Fruit fly (Drosophila melanogaster) whole organism, embryonic: ENCODE results near the gene msn.
A peak's percentile ranks its signal among the peaks of the same experiment; 100 is the strongest.

Experiments
- Antp ChIP-seq: fragments of 200-800 bp; sonication (Bioruptor generic); optimal IDR thresholded peaks from 3 replicates; lab custom pipeline; 2016; ENCODE audit warnings: missing biosample characterization, missing genetic modification characterization
- CG10366 ChIP-seq: fragments of 200-800 bp; sonication (Bioruptor generic); IDR thresholded peaks from 2 replicates; pipeline ENCODE4 v1.3.6; 2022; ENCODE audit warnings: missing biosample characterization, missing genetic modification characterization
- CG10462 ChIP-seq: fragments of 200-800 bp; sonication (Bioruptor generic); optimal IDR thresholded peaks from 2 replicates; lab custom pipeline; 2016; ENCODE audit warnings: missing biosample characterization, missing genetic modification characterization
- CG14014 ChIP-seq: fragments of 200-800 bp; sonication (Bioruptor generic); IDR thresholded peaks from 2 replicates; pipeline ENCODE4 v1.3.6; 2022; ENCODE audit warnings: missing biosample characterization, missing genetic modification characterization
- CG15011 ChIP-seq: fragments of 200-800 bp; sonication (Bioruptor generic); optimal IDR thresholded peaks from 3 replicates; lab custom pipeline; 2018; ENCODE audit warnings: missing biosample characterization, mild to moderate bottlenecking, missing genetic modification characterization
- CG15601 ChIP-seq: fragments of 200-800 bp; sonication (Bioruptor generic); optimal IDR thresholded peaks from 3 replicates; lab custom pipeline; 2019; ENCODE audit warnings: missing biosample characterization, mild to moderate bottlenecking, missing genetic modification characterization, moderate library complexity
- CG1602 ChIP-seq: fragments of 200-800 bp; sonication (Bioruptor generic); optimal IDR thresholded peaks from 3 replicates; lab custom pipeline; 2016; ENCODE audit warnings: missing biosample characterization, missing genetic modification characterization
- CG17361 ChIP-seq: fragments of 200-800 bp; sonication (Bioruptor generic); IDR thresholded peaks from 3 replicates; pipeline ENCODE4 v1.3.6; 2022; ENCODE audit warnings: missing biosample characterization, missing genetic modification characterization
- CG17612 ChIP-seq: fragments of 200-800 bp; sonication (Bioruptor generic); IDR thresholded peaks from 2 replicates; pipeline ENCODE4 v1.3.6; 2022; ENCODE audit warnings: missing biosample characterization, missing genetic modification characterization
- CG17829 ChIP-seq: fragments of 200-800 bp; optimal IDR thresholded peaks from 2 replicates; lab custom pipeline; 2019; ENCODE audit warnings: missing biosample characterization, mild to moderate bottlenecking, missing genetic modification characterization, moderate library complexity
- CG3726 ChIP-seq: fragments of 200-800 bp; sonication (Bioruptor generic); IDR thresholded peaks from 3 replicates; pipeline ENCODE4, ENCODE4 v1.3.6; 2022; ENCODE audit warnings: missing biosample characterization, missing genetic modification characterization
- CG5245 ChIP-seq: fragments of 200-800 bp; sonication (Bioruptor generic); optimal IDR thresholded peaks from 3 replicates; lab custom pipeline; 2016; ENCODE audit warnings: missing biosample characterization, missing genetic modification characterization
- CG6272 ChIP-seq: fragments of 200-800 bp; sonication (Bioruptor generic); IDR thresholded peaks from 2 replicates; pipeline ENCODE4 v1.3.6; 2022; ENCODE audit warnings: missing biosample characterization, missing genetic modification characterization
- CG7556 ChIP-seq: fragments of 200-800 bp; sonication (Bioruptor generic); optimal IDR thresholded peaks from 2 replicates; lab custom pipeline; 2017; ENCODE audit warnings: missing biosample characterization, mild to moderate bottlenecking, missing genetic modification characterization
- CG7839 ChIP-seq: fragments of 200-800 bp; sonication (Bioruptor generic); optimal IDR thresholded peaks from 3 replicates; lab custom pipeline; 2018; ENCODE audit warnings: missing biosample characterization, mild to moderate bottlenecking, missing genetic modification characterization, moderate library complexity
- CG8765 ChIP-seq: fragments of 200-800 bp; sonication (Bioruptor generic); IDR thresholded peaks from 2 replicates; pipeline ENCODE4 v1.3.6; 2022; ENCODE audit warnings: missing biosample characterization, missing genetic modification characterization
- CG9797 ChIP-seq: fragments of 200-800 bp; sonication (Bioruptor generic); optimal IDR thresholded peaks from 3 replicates; lab custom pipeline; 2018; ENCODE audit warnings: missing biosample characterization, mild to moderate bottlenecking, missing genetic modification characterization
- Dbx ChIP-seq: fragments of 200-800 bp; sonication (Bioruptor generic); IDR thresholded peaks from 3 replicates; pipeline ENCODE4 v1.3.6; 2022; ENCODE audit warnings: missing biosample characterization, missing genetic modification characterization
- Doc2 ChIP-seq: fragments of 200-800 bp; sonication (Bioruptor generic); IDR thresholded peaks from 2 replicates; pipeline ENCODE4 v1.3.6; 2022; ENCODE audit warnings: missing biosample characterization, missing genetic modification characterization
- GATAe ChIP-seq: fragments of 200-800 bp; sonication (Bioruptor generic); conservative IDR thresholded peaks from 2 replicates; pipeline ENCODE4 v1.3.6; 2022; ENCODE audit warnings: missing biosample characterization, missing genetic modification characterization
- Gsc ChIP-seq: fragments of 200-800 bp; sonication (Bioruptor generic); IDR thresholded peaks from 2 replicates; pipeline ENCODE4 v1.3.6; 2022; ENCODE audit warnings: missing biosample characterization, missing genetic modification characterization
- Kr ChIP-seq: fragments of 200-800 bp; sonication (Bioruptor generic); optimal IDR thresholded peaks from 2 replicates; lab custom pipeline; 2017; ENCODE audit warnings: missing biosample characterization, mild to moderate bottlenecking, missing genetic modification characterization
- Nf-YA ChIP-seq: fragments of 200-800 bp; sonication (Bioruptor generic); IDR thresholded peaks from 2 replicates; pipeline ENCODE4 v1.3.6; 2022; ENCODE audit warnings: missing biosample characterization, missing genetic modification characterization
- Nf-YB ChIP-seq: fragments of 200-800 bp; sonication (Bioruptor generic); optimal IDR thresholded peaks from 3 replicates; lab custom pipeline; 2019; ENCODE audit warnings: missing biosample characterization, mild to moderate bottlenecking, missing genetic modification characterization, moderate library complexity
- Opbp ChIP-seq: fragments of 200-800 bp; sonication (Bioruptor generic); IDR thresholded peaks from 3 replicates; pipeline ENCODE4 v1.3.6; 2022; ENCODE audit warnings: missing biosample characterization, missing genetic modification characterization; ENCODE audit not compliant: partially characterized antibody
- Spps ChIP-seq: fragments of 200-800 bp; sonication (Bioruptor generic); optimal IDR thresholded peaks from 2 replicates; lab custom pipeline; 2018; ENCODE audit warnings: missing biosample characterization, mild to moderate bottlenecking, missing genetic modification characterization
- Xbp1 ChIP-seq: fragments of 200-800 bp; sonication (Bioruptor generic); optimal IDR thresholded peaks from 3 replicates; lab custom pipeline; 2016; ENCODE audit warnings: missing biosample characterization, mild to moderate bottlenecking, missing genetic modification characterization
- ab ChIP-seq: fragments of 200-800 bp; sonication (Bioruptor generic); optimal IDR thresholded peaks from 2 replicates; lab custom pipeline; 2016; ENCODE audit warnings: missing biosample characterization, missing genetic modification characterization
- abd-A ChIP-seq: fragments of 200-800 bp; sonication (Bioruptor generic); optimal IDR thresholded peaks from 3 replicates; lab custom pipeline; 2019; ENCODE audit warnings: missing biosample characterization, mild to moderate bottlenecking, missing genetic modification characterization, moderate library complexity
- bbx ChIP-seq: fragments of 200-800 bp; sonication (Bioruptor generic); IDR thresholded peaks from 2 replicates; pipeline ENCODE4 v1.3.6; 2022; ENCODE audit warnings: missing biosample characterization, missing genetic modification characterization; ENCODE audit not compliant: partially characterized antibody
- bigmax ChIP-seq: fragments of 200-800 bp; sonication (Bioruptor generic); optimal IDR thresholded peaks from 2 replicates; lab custom pipeline; 2018; ENCODE audit warnings: missing biosample characterization, mild to moderate bottlenecking, missing genetic modification characterization
- chif ChIP-seq, 2 experiments: fragments of 200-800 bp; sonication (Bioruptor generic); optimal IDR thresholded peaks; 3 replicates each; lab custom pipeline; 2016; ENCODE audit warnings: missing biosample characterization in 2 of 2, missing genetic modification characterization in 2 of 2
- crp ChIP-seq, 2 experiments: fragments of 200-800 bp; sonication (Bioruptor generic); optimal IDR thresholded peaks; 2 replicates in 1 of 2; 3 replicates in 1 of 2; lab custom pipeline; 2017; ENCODE audit warnings: missing biosample characterization in 2 of 2, missing genetic modification characterization in 2 of 2, mild to moderate bottlenecking in 1 of 2, moderate library complexity in 1 of 2
- disco-r ChIP-seq: fragments of 200-800 bp; sonication (Bioruptor generic); optimal IDR thresholded peaks from 2 replicates; lab custom pipeline; 2016; ENCODE audit warnings: missing biosample characterization, missing genetic modification characterization
- fu2 ChIP-seq: fragments of 200-800 bp; sonication (Bioruptor generic); optimal IDR thresholded peaks from 2 replicates; lab custom pipeline; 2016; ENCODE audit warnings: missing biosample characterization, missing genetic modification characterization
- grau ChIP-seq: fragments of 200-800 bp; optimal IDR thresholded peaks from 3 replicates; lab custom pipeline; 2019; ENCODE audit warnings: missing biosample characterization, mild to moderate bottlenecking, missing genetic modification characterization, moderate library complexity
- her ChIP-seq: fragments of 200-800 bp; sonication (Bioruptor generic); optimal IDR thresholded peaks from 2 replicates; lab custom pipeline; 2016; ENCODE audit warnings: missing biosample characterization, missing genetic modification characterization
- hth ChIP-seq: fragments of >200 bp; optimal IDR thresholded peaks from 2 replicates; lab custom pipeline; 2017; ENCODE audit warnings: inconsistent platforms
- ken ChIP-seq: fragments of 200-800 bp; sonication (Bioruptor generic); IDR thresholded peaks from 3 replicates; pipeline ENCODE4 v1.3.6; 2022; ENCODE audit warnings: missing biosample characterization, missing genetic modification characterization
- klu ChIP-seq: fragments of 200-800 bp; sonication (Bioruptor generic); IDR thresholded peaks from 2 replicates; pipeline ENCODE4 v1.3.6; 2022; ENCODE audit warnings: missing biosample characterization, missing genetic modification characterization
- kni ChIP-seq: fragments of 200-800 bp; sonication (Bioruptor generic); optimal IDR thresholded peaks from 3 replicates; lab custom pipeline; 2017; ENCODE audit warnings: mild to moderate bottlenecking, missing biosample characterization, missing genetic modification reagents, missing genetic modification characterization
- phol ChIP-seq: fragments of 200-800 bp; sonication (Bioruptor generic); optimal IDR thresholded peaks from 3 replicates; lab custom pipeline; 2018; ENCODE audit warnings: missing biosample characterization, mild to moderate bottlenecking, missing genetic modification characterization, moderate library complexity
- pum ChIP-seq: fragments of 200-800 bp; sonication (Bioruptor generic); optimal IDR thresholded peaks from 2 replicates; lab custom pipeline; 2016; ENCODE audit warnings: missing biosample characterization, missing genetic modification characterization
- slou ChIP-seq: fragments of 200-800 bp; sonication (Bioruptor generic); optimal IDR thresholded peaks from 3 replicates; lab custom pipeline; 2016; ENCODE audit warnings: missing biosample characterization, missing genetic modification characterization
- sna ChIP-seq: fragments of 200-800 bp; sonication (Bioruptor generic); IDR thresholded peaks from 2 replicates; pipeline ENCODE4 v1.3.6; 2022; ENCODE audit warnings: missing biosample characterization, missing genetic modification characterization; ENCODE audit not compliant: partially characterized antibody
- tna ChIP-seq: fragments of 200-800 bp; sonication (Bioruptor generic); IDR thresholded peaks from 2 replicates; pipeline ENCODE4 v1.3.6; 2022; ENCODE audit warnings: missing biosample characterization, missing genetic modification characterization; ENCODE audit not compliant: partially characterized antibody
- trh ChIP-seq: fragments of 200-800 bp; sonication (Bioruptor generic); optimal IDR thresholded peaks from 2 replicates; lab custom pipeline; 2016; ENCODE audit warnings: missing biosample characterization, missing genetic modification characterization
- wek ChIP-seq: fragments of 200-800 bp; sonication (Bioruptor generic); optimal IDR thresholded peaks from 3 replicates; lab custom pipeline; 2018; ENCODE audit warnings: missing biosample characterization, mild to moderate bottlenecking, missing genetic modification characterization, moderate library complexity
- z ChIP-seq: fragments of 200-800 bp; sonication (Bioruptor generic); IDR thresholded peaks from 3 replicates; pipeline ENCODE4 v1.3.6; 2022; ENCODE audit warnings: missing biosample characterization, missing genetic modification characterization
- zen ChIP-seq: fragments of 200-800 bp; sonication (Bioruptor generic); optimal IDR thresholded peaks from 3 replicates; lab custom pipeline; 2018; ENCODE audit warnings: missing biosample characterization, mild to moderate bottlenecking, missing genetic modification characterization, moderate library complexity

msn gene

DNA sequence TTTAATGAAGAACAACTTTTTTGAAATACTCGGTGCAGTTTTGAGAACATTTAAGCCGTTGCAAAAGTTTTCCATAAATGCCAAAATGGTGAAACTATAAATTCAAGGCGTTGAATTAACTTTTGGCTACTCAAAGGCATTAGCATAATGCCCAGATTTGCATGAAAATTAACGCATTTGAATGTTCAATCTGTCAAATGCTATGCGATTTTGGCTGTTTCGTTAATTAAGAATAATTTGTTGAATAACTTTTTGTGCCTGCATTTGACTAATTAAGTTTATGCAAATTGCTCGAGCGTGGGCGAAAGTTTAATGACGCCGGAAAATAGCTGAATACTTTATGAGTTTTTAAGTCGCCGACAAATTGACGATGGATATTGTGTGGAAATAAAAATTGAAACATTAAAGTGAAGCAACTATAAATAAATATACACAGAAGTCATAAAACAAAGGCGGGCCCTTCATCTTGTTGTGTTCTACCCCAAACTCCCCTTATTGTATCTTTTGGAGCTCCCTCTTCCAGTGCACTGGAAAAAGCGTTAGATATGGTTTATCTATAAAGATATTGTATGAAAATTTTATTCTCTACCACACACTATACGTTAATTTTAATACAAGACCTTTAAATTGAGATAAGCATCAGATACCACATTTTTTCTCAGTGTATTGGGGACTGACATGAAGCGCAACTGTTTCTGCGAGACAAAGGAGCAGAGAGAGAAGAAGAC lies 34.1 kb downstream of the msn start (continued):
- peak; percentile 14 for TF ChIP-seq her (GFP tag; lab: Kevin White, UChicago)
- TF ChIP-seq CG1602 (GFP tag; lab: Kevin White, UChicago) = peak; percentile 48
- TF ChIP-seq CG3726 = no peak
- no peak for TF ChIP-seq Opbp (GFP tag; lab: Robert Waterston, UW)
- TF ChIP-seq Spps = peak; percentile 66
- TF ChIP-seq grau (tag; lab: Kevin White, UChicago) = peak; percentile 68
- peak; percentile 40 for TF ChIP-seq CG10462 (GFP tag; lab: Kevin White, UChicago)
- TF ChIP-seq CG7839 (tag; lab: Kevin White, UChicago) = peak; percentile 72
- TF ChIP-seq CG17361 (GFP tag; lab: Robert Waterston, UW) = peak; percentile 74
- TF ChIP-seq CG17612 (GFP tag; lab: Robert Waterston, UW) = 0 out of 2 replicates have a peak, but pooled peaks have one; percentile 22
- TF ChIP-seq Doc2 (GFP tag; lab: Robert Waterston, UW) = no peak
- TF ChIP-seq Dbx = peak; percentile 13; the same call in 1 of the 3 replicates
- peak; percentile 46 for TF ChIP-seq Nf-YB (GFP tag; lab: Kevin White, UChicago)
- no peak for TF ChIP-seq fu2 (GFP tag; lab: Kevin White, UChicago)
- TF ChIP-seq crp (GFP tag; optimal IDR thresholded peaks at IDR 0.05; lab: Kevin White, UChicago) = no peak
- no peak for TF ChIP-seq CG8765 (GFP tag; lab: Robert Waterston, UW)
- peak; percentile 58 for TF ChIP-seq CG10366 (GFP tag; lab: Robert Waterston, UW)
- peak; percentile 44 for TF ChIP-seq CG15011 (GFP tag; lab: Kevin White, UChicago)
- TF ChIP-seq kni (GFP tag; lab: Kevin White, UChicago) = no peak
- peak; percentile 39 for TF ChIP-seq zen (tag; lab: Kevin White, UChicago)
- TF ChIP-seq bigmax (GFP tag; lab: Kevin White, UChicago) = no peak
- TF ChIP-seq Antp (GFP tag; lab: Kevin White, UChicago) = peak; percentile 17
- peak; percentile 66 for TF ChIP-seq Xbp1 (GFP tag; lab: Kevin White, UChicago)
- TF ChIP-seq chif (GFP tag; optimal IDR thresholded peaks at IDR 0.05; lab: Kevin White, UChicago) = peak; percentile 49 to 76
- TF ChIP-seq klu (GFP tag; lab: Robert Waterston, UW) = no peak
- no peak for TF ChIP-seq Gsc
- TF ChIP-seq CG5245 = peak; percentile 33
- TF ChIP-seq CG9797 = no peak
- TF ChIP-seq wek (GFP tag; lab: Kevin White, UChicago) = no peak
- no peak for TF ChIP-seq trh (GFP tag; lab: Kevin White, UChicago)
- no peak for TF ChIP-seq CG6272 (GFP tag; lab: Robert Waterston, UW)
- TF ChIP-seq GATAe (GFP tag; lab: Robert Waterston, UW) = no peak
- no peak for TF ChIP-seq CG14014 (GFP tag; lab: Robert Waterston, UW)
- no peak for TF ChIP-seq bbx (GFP tag; lab: Robert Waterston, UW)
- TF ChIP-seq CG15601 = peak; percentile 80
- no peak; the same call in 2 of the 3 replicates for TF ChIP-seq ken (GFP tag; lab: Robert Waterston, UW)
- peak; percentile 82 for TF ChIP-seq CG17829 (tag; lab: Kevin White, UChicago)
- TF ChIP-seq disco-r (GFP tag; lab: Kevin White, UChicago) = peak; percentile 11
- TF ChIP-seq Kr (GFP tag; lab: Kevin White, UChicago) = peak; percentile 7
- TF ChIP-seq tna = no peak
- peak; percentile 70 for TF ChIP-seq CG7556 (GFP tag; lab: Kevin White, UChicago)
- TF ChIP-seq Nf-YA (GFP tag; lab: Robert Waterston, UW) = 0 out of 2 replicates have a peak, but pooled peaks have one; percentile 36
- no peak for TF ChIP-seq slou (GFP tag; lab: Kevin White, UChicago)
- TF ChIP-seq abd-A (tag; lab: Kevin White, UChicago) = peak; percentile 41
- TF ChIP-seq pum (GFP tag; lab: Kevin White, UChicago) = peak; percentile 48
- TF ChIP-seq z (GFP tag; lab: Robert Waterston, UW) = no peak
- TF ChIP-seq hth = no peak
- TF ChIP-seq ab (GFP tag; lab: Kevin White, UChicago) = no peak
- TF ChIP-seq phol = peak; percentile 78
- TF ChIP-seq sna (GFP tag; lab: Robert Waterston, UW) = no peak
